Worm (Caenorhabditis elegans): ENCODE data around the gene srw-7.

srw-7 gene

DNA sequence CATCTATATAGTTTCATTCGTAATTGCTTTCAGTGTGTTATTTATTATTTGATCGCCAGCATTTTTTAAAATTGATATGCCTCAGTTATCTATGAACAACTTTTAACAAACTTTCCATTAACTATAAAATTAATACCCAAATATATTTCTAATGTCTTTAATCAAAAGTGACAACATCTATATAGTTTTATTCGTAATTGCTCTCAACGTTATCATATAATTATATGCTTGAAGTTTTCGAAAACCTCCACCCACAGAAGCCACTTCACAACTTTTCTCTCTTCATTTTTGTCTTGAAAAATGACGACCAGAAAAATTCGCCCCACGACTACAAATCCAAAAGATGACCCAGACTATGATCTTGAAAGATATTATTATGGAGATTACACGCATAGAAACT is 2.3 kb downstream of the srw-7 start, which contains the start of gene srw-6:
TSS of gene srw-6 (plus strand) at position 301 of the 400 bp plus-strand sequence.
- TF ChIP-seq npax-4 (tag; optimal IDR thresholded peaks at IDR 0.05) = no peak
- TF ChIP-seq elt-2 (tag; optimal IDR thresholded peaks at IDR 0.05) = no peak
- TF ChIP-seq Y22D7AL.16 (tag; optimal IDR thresholded peaks at IDR 0.05) = no peak
- no peak for TF ChIP-seq lim-6 (tag; optimal IDR thresholded peaks at IDR 0.05)
- TF ChIP-seq ceh-18 (tag; optimal IDR thresholded peaks at IDR 0.05) = no peak
- no peak for TF ChIP-seq ceh-22 (tag; optimal IDR thresholded peaks at IDR 0.05)
- no peak for TF ChIP-seq zip-5 (tag; optimal IDR thresholded peaks at IDR 0.05)

- TF ChIP-seq nfya-1 (tag; optimal IDR thresholded peaks at IDR 0.05) (no peak), tbx-2 (tag; optimal IDR thresholded peaks at IDR 0.05) (no peak), K02D7.2 (tag; optimal IDR thresholded peaks at IDR 0.05) (no peak), ama-1 (optimal IDR thresholded peaks at IDR 0.05) (no peak), hlh-6 (tag; optimal IDR thresholded peaks at IDR 0.05) (no peak), ceh-2 (tag; optimal IDR thresholded peaks at IDR 0.05) (no peak), ets-4 (tag; optimal IDR thresholded peaks at IDR 0.05) (no peak), ceh-6 (GFP tag; optimal IDR thresholded peaks at IDR 0.05) (no peak), zip-5 (tag; optimal IDR thresholded peaks at IDR 0.05) (no peak), nhr-232 (tag; optimal IDR thresholded peaks at IDR 0.05) (no peak), T23F11.4 (GFP tag; optimal IDR thresholded peaks at IDR 0.05) (no peak), nhr-11 (tag; optimal IDR thresholded peaks at IDR 0.05) (no peak), ceh-31 (tag; optimal IDR thresholded peaks at IDR 0.05) (no peak), ztf-16 (tag; optimal IDR thresholded peaks at IDR 0.05) (no peak), hlh-8 (tag; optimal IDR thresholded peaks at IDR 0.05) (no peak), lin-11 (tag; optimal IDR thresholded peaks at IDR 0.05) (no peak), pha-4 (tag; optimal IDR thresholded peaks at IDR 0.05) (no peak)
Measured at ce11 chrV:3810035-3810434, 4.0 kb downstream of the srw-7 start.

- no peak for TF ChIP-seq rnt-1 (tag; optimal IDR thresholded peaks at IDR 0.05)
- TF ChIP-seq fkh-6 (tag; optimal IDR thresholded peaks at IDR 0.05) = no peak
- no peak for TF ChIP-seq ceh-24 (tag; optimal IDR thresholded peaks at IDR 0.05)
- TF ChIP-seq C38D4.7 (GFP tag; optimal IDR thresholded peaks at IDR 0.05) = no peak
- no peak for TF ChIP-seq elt-4 (tag; optimal IDR thresholded peaks at IDR 0.05)
- TF ChIP-seq che-1 (tag; optimal IDR thresholded peaks at IDR 0.05) = no peak
- no peak for TF ChIP-seq pax-1 (tag; optimal IDR thresholded peaks at IDR 0.05)
- no peak for TF ChIP-seq ama-1 (optimal IDR thresholded peaks at IDR 0.05)
- TF ChIP-seq madf-2 (tag; optimal IDR thresholded peaks at IDR 0.05) = no peak
- TF ChIP-seq syd-9 (tag; optimal IDR thresholded peaks at IDR 0.05) = no peak
- TF ChIP-seq hlh-13 (GFP tag; optimal IDR thresholded peaks at IDR 0.05) = no peak
Measured at ce11 chrV:3811541-3811940, 5.5 kb downstream of the srw-7 start, which contains the start of gene scl-13. scl-13 (minus strand) TSS chrV:3811641.

- TF ChIP-seq hlh-15 (tag; optimal IDR thresholded peaks at IDR 0.05) (no peak), ceh-34 (tag; optimal IDR thresholded peaks at IDR 0.05) (no peak), ceh-19 (GFP tag; optimal IDR thresholded peaks at IDR 0.05) (no peak), elt-4 (tag; optimal IDR thresholded peaks at IDR 0.05) (no peak), sox-4 (tag; optimal IDR thresholded peaks at IDR 0.05) (no peak), pros-1 (tag; optimal IDR thresholded peaks at IDR 0.05) (no peak), dmd-4 (tag; optimal IDR thresholded peaks at IDR 0.05; ENCODE audit: borderline replicate concordance) (no peak), odd-2 (tag; optimal IDR thresholded peaks at IDR 0.05) (no peak), lim-6 (tag; optimal IDR thresholded peaks at IDR 0.05) (no peak), F13H6.1 (tag; optimal IDR thresholded peaks at IDR 0.05) (no peak), hlh-30 (tag; optimal IDR thresholded peaks at IDR 0.05; ENCODE audit: insufficient read depth) (no peak), pha-4 (tag; optimal IDR thresholded peaks at IDR 0.05) (no peak), dve-1 (tag; optimal IDR thresholded peaks at IDR 0.05) (no peak), sdc-2 (tag; optimal IDR thresholded peaks at IDR 0.05) (no peak), pag-3 (tag; optimal IDR thresholded peaks at IDR 0.05; ENCODE audit: borderline replicate concordance) (no peak), hlh-8 (tag; optimal IDR thresholded peaks at IDR 0.05) (no peak), fax-1 (tag; optimal IDR thresholded peaks at IDR 0.05) (no peak), hlh-6 (tag; optimal IDR thresholded peaks at IDR 0.05) (no peak), nfya-1 (tag; optimal IDR thresholded peaks at IDR 0.05) (no peak), ceh-2 (tag; optimal IDR thresholded peaks at IDR 0.05) (no peak)
Measured at ce11 chrV:3812291-3812690, 6.2 kb downstream of the srw-7 start, which contains the start of gene scl-12. scl-12 (plus strand) TSS chrV:3812591.
